Fruit fly (Drosophila melanogaster): ENCODE measurements around the gene Zw.
A peak's percentile ranks its signal among the peaks of the same experiment; 100 is the strongest.

DNA sequence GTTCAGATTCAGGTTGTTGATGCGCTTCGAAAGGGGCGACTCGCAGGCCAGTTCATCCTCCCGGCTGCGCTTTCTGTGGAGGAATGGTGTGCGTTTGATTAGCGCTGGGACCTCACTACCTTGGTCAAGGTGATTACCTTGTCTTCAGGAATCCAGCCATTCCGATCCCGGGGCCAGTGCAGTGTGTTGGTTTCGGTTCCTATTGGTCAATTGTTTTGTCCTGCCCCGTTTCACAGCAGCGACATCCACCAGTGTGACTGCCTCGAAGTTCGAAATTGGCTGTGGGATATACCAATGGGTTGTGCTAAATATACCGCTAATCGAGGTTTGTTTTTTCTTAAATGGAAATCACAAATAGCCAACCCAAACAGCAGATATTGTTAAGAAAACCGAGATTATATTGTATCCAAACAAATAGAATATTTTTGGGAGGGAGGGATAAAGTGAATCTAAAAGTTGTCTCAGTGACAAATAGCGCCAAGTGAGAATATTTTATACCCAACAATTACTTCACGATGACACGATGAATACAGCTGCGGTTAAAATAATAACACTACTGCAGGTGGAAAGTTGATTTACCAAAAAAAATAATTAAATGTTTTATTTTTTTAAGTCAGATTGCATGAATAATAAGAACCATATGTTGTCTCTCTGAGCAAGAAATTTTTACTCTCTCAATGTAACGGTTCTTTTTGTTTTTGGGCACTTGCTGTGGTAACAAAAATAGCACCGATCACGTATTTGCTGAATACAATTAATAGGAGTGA is 27.9 kb downstream of the Zw start, which contains the start of gene CG14229:
- TF ChIP-seq lz (GFP tag; optimal IDR thresholded peaks at IDR 0.05): peak; percentile 39
- TF ChIP-seq CG11294 (GFP tag; IDR thresholded peaks at IDR 0.05): no peak
- TF ChIP-seq Hr39 (GFP tag; optimal IDR thresholded peaks at IDR 0.05): peak; percentile 34
- TF ChIP-seq CG8319 (GFP tag; optimal IDR thresholded peaks at IDR 0.05): no peak
- no peak for TF ChIP-seq Eip75B (GFP tag; optimal IDR thresholded peaks at IDR 0.05)
- TF ChIP-seq fd85E (GFP tag; optimal IDR thresholded peaks at IDR 0.05): no peak
- TF ChIP-seq CG6854 (GFP tag; optimal IDR thresholded peaks at IDR 0.05): no peak
- no peak for TF ChIP-seq Blimp-1 (GFP tag; optimal IDR thresholded peaks at IDR 0.05)
- TF ChIP-seq Sox15 (GFP tag; optimal IDR thresholded peaks at IDR 0.05): peak; percentile 19
- no peak for TF ChIP-seq spab (GFP tag; optimal IDR thresholded peaks at IDR 0.05)
- peak; percentile 38 for TF ChIP-seq Gug (GFP tag; IDR thresholded peaks at IDR 0.05)
- TF ChIP-seq Eip78C (GFP tag): peak; percentile 76
